Worm (Caenorhabditis elegans) whole organism, L2 larva: ENCODE results near the gene ZK1098.11.

Source experiments
- R02D3.7 ChIP-seq: fragments of 150-350 bp; optimal IDR thresholded peaks from 2 replicates; lab custom pipeline; 2014; ENCODE audit warnings: missing biosample characterization, missing genetic modification characterization
- crh-2 ChIP-seq: sonication (generic microtip); optimal IDR thresholded peaks from 2 replicates; lab custom pipeline; 2017; ENCODE audit warnings: missing biosample characterization, missing genetic modification characterization
- egl-27 ChIP-seq: sonication (generic microtip); optimal IDR thresholded peaks from 3 replicates; lab custom pipeline; 2017; ENCODE audit warnings: missing biosample characterization, missing genetic modification reagents, missing genetic modification characterization
- lin-13 ChIP-seq: fragments of 150-350 bp; optimal IDR thresholded peaks from 2 replicates; lab custom pipeline; 2014; ENCODE audit warnings: missing biosample characterization, missing genetic modification reagents, missing genetic modification characterization
- nhr-10 ChIP-seq: sonication (generic microtip); optimal IDR thresholded peaks from 2 replicates; lab custom pipeline; 2017; ENCODE audit warnings: missing biosample characterization, missing genetic modification characterization
- nhr-237 ChIP-seq: fragments of 150-350 bp; optimal IDR thresholded peaks from 2 replicates; lab custom pipeline; 2014; ENCODE audit warnings: missing biosample characterization, missing genetic modification characterization
- skn-1 ChIP-seq: sonication (generic microtip); optimal IDR thresholded peaks from 2 replicates; lab custom pipeline; 2017; ENCODE audit warnings: missing biosample characterization, missing genetic modification characterization
- sma-3 ChIP-seq: sonication (generic microtip); optimal IDR thresholded peaks from 2 replicates; lab custom pipeline; 2016; ENCODE audit warnings: missing genetic modification reagents, missing genetic modification characterization, missing compliant biosample characterization
- unc-39 ChIP-seq: fragments of 150-350 bp; optimal IDR thresholded peaks from 2 replicates; lab custom pipeline; 2014; ENCODE audit warnings: missing biosample characterization, missing genetic modification characterization
- ztf-11 ChIP-seq: sonication (generic microtip); optimal IDR thresholded peaks from 2 replicates; lab custom pipeline; 2017; ENCODE audit warnings: missing biosample characterization, missing genetic modification characterization

ce11 chrIII:9523581-9523980, 32.8 kb upstream of the ZK1098.11 start, which contains the start of gene mrps-23:
- TF ChIP-seq R02D3.7 (tag; lab: Kevin White, UChicago) (no peak), nhr-237 (tag; lab: Kevin White, UChicago) (no peak), unc-39 (tag; lab: Kevin White, UChicago) (no peak), ztf-11 (tag; lab: Kevin White, UChicago) (no peak), skn-1 (tag; lab: Kevin White, UChicago) (no peak), lin-13 (no peak), crh-2 (no peak), nhr-10 (no peak), egl-27 (tag; lab: Kevin White, UChicago) (no peak), sma-3 (GFP tag; lab: Kevin White, UChicago) (no peak)
